Fruit fly (Drosophila melanogaster): ENCODE data around the gene Sfp78E.

dm6 chr3L:21720869-21721268, 37.0 kb upstream of the Sfp78E start:
- TF ChIP-seq psq (GFP tag; optimal IDR thresholded peaks at IDR 0.05) (no peak), lola (GFP tag; optimal IDR thresholded peaks at IDR 0.05) (no peak), fru (GFP tag; optimal IDR thresholded peaks at IDR 0.05) (peak; percentile 6), h (GFP tag; optimal IDR thresholded peaks at IDR 0.05) (peak; percentile 16), pan (optimal IDR thresholded peaks at IDR 0.05) (no peak), Jra (GFP tag; optimal IDR thresholded peaks at IDR 0.05) (no peak)

Measured in whole organism, wandering third instar larva.